Worm (Caenorhabditis elegans): ENCODE data around the gene twk-12.
A peak's percentile ranks its signal among the peaks of the same experiment; 100 is the strongest.

The twk-12 gene

DNA sequence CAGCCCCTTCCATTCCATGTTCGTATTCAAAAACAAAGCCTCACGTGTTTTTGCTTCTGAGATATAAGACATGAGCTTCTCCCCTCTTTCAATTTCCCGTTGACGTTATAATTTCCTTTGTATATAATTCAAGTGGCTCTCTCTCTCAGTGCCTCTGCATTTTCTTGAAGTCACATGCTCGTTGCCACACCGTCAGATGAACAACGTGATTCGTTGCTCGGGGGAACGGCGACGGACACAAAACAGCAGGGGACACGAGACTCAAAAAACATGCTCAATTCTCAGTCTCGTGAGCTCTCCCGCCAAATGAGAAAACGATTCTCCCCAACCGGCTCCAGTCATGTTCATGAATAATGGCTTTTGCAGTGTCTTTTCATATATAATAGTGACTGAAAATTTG is 41.0 kb downstream of the twk-12 start:
- TF ChIP-seq nhr-232 (tag; optimal IDR thresholded peaks at IDR 0.05) (no peak), sox-2 (GFP tag; IDR thresholded peaks at IDR 0.05) (no peak), ref-2 (tag; optimal IDR thresholded peaks at IDR 0.05) (no peak), ama-1 (optimal IDR thresholded peaks at IDR 0.05) (no peak), syd-9 (tag; optimal IDR thresholded peaks at IDR 0.05) (no peak), C38D4.7 (GFP tag; optimal IDR thresholded peaks at IDR 0.05) (no peak), pqm-1 (tag; optimal IDR thresholded peaks at IDR 0.05) (no peak), gmeb-2 (tag; optimal IDR thresholded peaks at IDR 0.05) (no peak), ceh-9 (tag; optimal IDR thresholded peaks at IDR 0.05) (no peak), dmd-4 (tag; optimal IDR thresholded peaks at IDR 0.05; ENCODE audit: borderline replicate concordance) (no peak), pha-4 (tag; optimal IDR thresholded peaks at IDR 0.05) (no peak), rnt-1 (tag; optimal IDR thresholded peaks at IDR 0.05) (no peak)

DNA sequence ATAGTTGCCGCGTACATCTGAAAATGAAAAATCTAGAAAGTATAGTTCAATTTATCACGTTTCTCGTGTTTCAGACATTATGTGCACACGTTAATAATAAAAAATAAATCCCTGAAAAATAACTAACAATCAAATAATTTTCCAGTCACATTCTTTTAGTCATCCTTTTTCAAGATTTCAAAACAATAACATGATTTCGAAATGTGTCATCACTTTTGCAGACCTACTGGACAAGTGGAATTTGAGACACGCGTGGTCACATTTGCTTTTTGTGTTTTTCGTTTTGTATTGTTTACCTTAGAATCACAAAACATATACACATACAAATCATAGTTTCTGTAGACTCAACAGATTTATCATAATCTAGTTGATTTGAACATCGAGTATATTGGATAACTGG is 42.0 kb downstream of the twk-12 start:
- no peak for TF ChIP-seq ref-2 (tag; optimal IDR thresholded peaks at IDR 0.05)

DNA sequence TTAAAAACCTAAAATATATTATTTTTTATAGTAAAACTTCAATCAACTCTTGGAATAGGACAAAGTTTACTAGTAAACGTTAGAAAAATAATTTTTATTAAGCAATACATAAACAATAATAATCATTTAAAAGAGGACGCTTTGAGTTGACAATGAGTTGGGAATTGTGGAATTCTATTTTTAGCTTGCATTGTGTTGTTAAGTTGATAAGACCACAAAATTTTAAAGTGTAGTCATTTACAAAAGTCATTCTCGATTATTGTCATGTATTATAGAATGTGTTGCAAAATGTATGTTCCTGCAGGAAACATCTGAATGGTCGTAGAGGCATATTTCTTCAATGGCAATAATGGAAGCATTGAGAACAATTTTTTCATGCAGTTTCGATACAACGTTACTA is 43.6 kb downstream of the twk-12 start:
- no peak for TF ChIP-seq ceh-22 (tag; optimal IDR thresholded peaks at IDR 0.05)
- no peak for TF ChIP-seq sox-2 (GFP tag; IDR thresholded peaks at IDR 0.05)
- TF ChIP-seq gmeb-2 (tag; optimal IDR thresholded peaks at IDR 0.05): no peak
- TF ChIP-seq F13H6.1 (tag; optimal IDR thresholded peaks at IDR 0.05): no peak
- TF ChIP-seq ztf-16 (tag; optimal IDR thresholded peaks at IDR 0.05): no peak
- TF ChIP-seq unc-3 (GFP tag; conservative IDR thresholded peaks at IDR 0.05): no peak
- no peak for TF ChIP-seq unc-3 (tag; optimal IDR thresholded peaks at IDR 0.05)
- TF ChIP-seq fkh-6 (tag; optimal IDR thresholded peaks at IDR 0.05): no peak
- TF ChIP-seq ceh-18 (tag; optimal IDR thresholded peaks at IDR 0.05): no peak
- no peak for TF ChIP-seq ets-4 (tag; optimal IDR thresholded peaks at IDR 0.05)
- no peak for TF ChIP-seq dmd-4 (tag; optimal IDR thresholded peaks at IDR 0.05; ENCODE audit: borderline replicate concordance)
- no peak for TF ChIP-seq mec-3 (tag; optimal IDR thresholded peaks at IDR 0.05; ENCODE audit: borderline replicate concordance)
- TF ChIP-seq npax-4 (tag; optimal IDR thresholded peaks at IDR 0.05): no peak
- TF ChIP-seq pqm-1 (tag; optimal IDR thresholded peaks at IDR 0.05): no peak
- TF ChIP-seq ama-1 (optimal IDR thresholded peaks at IDR 0.05): no peak
- TF ChIP-seq ceh-24 (tag; optimal IDR thresholded peaks at IDR 0.05): no peak

DNA sequence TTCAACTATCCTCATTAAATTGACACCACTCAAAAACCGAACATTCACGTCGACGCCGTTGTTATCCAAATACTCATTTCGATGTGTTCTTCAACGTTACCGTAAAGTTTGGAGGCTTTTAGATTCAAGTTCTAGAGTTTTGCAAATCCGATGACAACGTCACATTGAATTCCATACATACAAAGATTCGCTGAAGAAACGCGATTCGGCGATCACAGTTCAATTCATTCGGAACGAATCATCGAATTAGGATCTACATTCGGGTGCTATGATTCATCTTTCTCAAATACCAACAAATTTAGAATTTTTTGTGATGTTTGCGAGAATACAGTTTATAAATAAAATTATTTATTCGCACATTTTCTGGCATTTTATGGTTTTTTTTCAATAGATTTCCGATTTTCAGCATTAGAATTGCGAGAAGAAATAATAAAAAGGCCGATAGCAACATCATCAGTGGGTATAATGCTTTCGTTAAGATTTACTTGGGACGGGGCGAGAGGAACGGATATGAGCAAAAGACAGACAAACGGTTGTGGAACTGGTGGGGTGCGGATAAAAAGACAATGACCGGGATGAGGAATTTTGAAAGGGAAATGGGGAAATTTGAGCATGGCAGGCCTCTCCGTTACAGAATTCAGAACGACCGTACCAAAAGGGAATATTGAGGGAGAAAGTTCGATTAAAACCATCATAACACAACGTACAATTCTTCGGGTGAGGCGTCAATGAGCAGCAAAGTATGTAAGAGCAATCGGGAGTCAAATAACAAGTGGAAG is 44.6 kb downstream of the twk-12 start:
- TF ChIP-seq ceh-30 (tag; optimal IDR thresholded peaks at IDR 0.05) (no peak), nhr-232 (tag; optimal IDR thresholded peaks at IDR 0.05) (no peak), ama-1 (optimal IDR thresholded peaks at IDR 0.05) (peak; percentile 45)

DNA sequence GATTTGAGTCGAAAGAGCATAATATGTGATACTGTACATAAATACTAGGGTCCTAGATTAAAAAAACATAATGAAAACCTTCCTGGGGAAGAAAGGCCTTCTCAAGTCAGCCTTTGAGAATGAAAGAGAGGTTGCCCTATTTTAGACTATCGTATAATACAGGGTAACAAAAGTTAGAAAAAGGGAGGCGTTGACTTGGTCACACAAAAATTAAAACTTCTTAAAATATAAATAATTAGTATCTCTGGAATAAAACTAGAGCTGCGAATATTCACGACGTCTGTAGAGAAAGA is 45.2 kb downstream of the twk-12 start:
- TF ChIP-seq fkh-10 (GFP tag; optimal IDR thresholded peaks at IDR 0.05): no peak
- no peak for TF ChIP-seq nhr-11 (tag; optimal IDR thresholded peaks at IDR 0.05)
- no peak for TF ChIP-seq hlh-13 (GFP tag; optimal IDR thresholded peaks at IDR 0.05)
- TF ChIP-seq K09A11.1 (tag; optimal IDR thresholded peaks at IDR 0.05; ENCODE audit: insufficient read depth): no peak
- TF ChIP-seq hlh-30 (tag; optimal IDR thresholded peaks at IDR 0.05; ENCODE audit: insufficient read depth): no peak
- TF ChIP-seq pha-2 (tag; optimal IDR thresholded peaks at IDR 0.05): no peak
- no peak for TF ChIP-seq sox-2 (GFP tag; IDR thresholded peaks at IDR 0.05)
- no peak for TF ChIP-seq hlh-8 (tag; optimal IDR thresholded peaks at IDR 0.05)

DNA sequence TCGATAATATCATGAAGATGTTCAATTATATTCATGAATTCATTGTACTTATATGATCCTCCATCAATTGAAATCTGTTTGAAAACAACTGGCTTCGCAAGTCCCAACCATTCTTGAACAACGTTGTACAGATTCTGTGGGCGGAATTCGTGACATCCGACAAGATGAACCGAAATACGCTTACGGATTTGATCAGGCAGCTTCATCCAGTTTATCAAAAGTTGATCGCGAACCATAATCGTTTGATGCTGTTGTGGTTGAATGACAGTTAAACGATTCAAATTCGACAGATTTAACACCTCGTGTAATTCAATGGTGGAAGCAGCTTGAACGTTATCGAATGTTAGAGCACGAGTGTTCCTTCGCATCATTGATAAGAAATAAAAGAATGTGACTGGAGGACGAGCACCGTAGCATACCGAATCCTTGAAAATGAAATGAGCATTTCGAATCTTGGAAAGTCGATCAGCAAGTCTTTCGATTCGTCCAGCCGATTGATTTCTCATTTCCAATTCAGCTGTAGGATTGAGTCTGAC is 46.4 kb downstream of the twk-12 start:
- TF ChIP-seq che-1 (tag; optimal IDR thresholded peaks at IDR 0.05) (no peak), F13H6.1 (tag; optimal IDR thresholded peaks at IDR 0.05) (no peak), rnt-1 (tag; optimal IDR thresholded peaks at IDR 0.05) (no peak), ceh-31 (tag; optimal IDR thresholded peaks at IDR 0.05) (no peak), ceh-18 (tag; optimal IDR thresholded peaks at IDR 0.05) (no peak), unc-86 (tag; optimal IDR thresholded peaks at IDR 0.05) (no peak), elt-4 (tag; optimal IDR thresholded peaks at IDR 0.05) (no peak), eyg-1 (tag; optimal IDR thresholded peaks at IDR 0.05) (no peak), hlh-13 (GFP tag; optimal IDR thresholded peaks at IDR 0.05) (no peak), lim-6 (tag; optimal IDR thresholded peaks at IDR 0.05) (no peak), npax-4 (tag; optimal IDR thresholded peaks at IDR 0.05) (no peak), unc-55 (GFP tag; optimal IDR thresholded peaks at IDR 0.05) (no peak), ceh-24 (tag; optimal IDR thresholded peaks at IDR 0.05) (no peak), K02D7.2 (tag; optimal IDR thresholded peaks at IDR 0.05) (no peak), ceh-22 (tag; optimal IDR thresholded peaks at IDR 0.05) (no peak), ceh-30 (tag; optimal IDR thresholded peaks at IDR 0.05) (no peak)

All from whole organism, late embryonic.